Fruit fly (Drosophila melanogaster) whole organism, pupa: ENCODE data around the gene Ndc1.

Experiments used
- CG12605 ChIP-seq: fragments of 200-800 bp; sonication (Bioruptor generic); IDR thresholded peaks from 2 replicates; pipeline ENCODE4 v1.3.6; 2022; ENCODE audit warnings: missing biosample characterization, missing genetic modification characterization
- CG13204 ChIP-seq: fragments of 200-800 bp; sonication (Bioruptor generic); optimal IDR thresholded peaks from 2 replicates; lab custom pipeline; 2018; ENCODE audit warnings: missing biosample characterization, mild to moderate bottlenecking, missing genetic modification characterization, moderate library complexity
- CG17806 ChIP-seq: fragments of 200-800 bp; sonication (Bioruptor generic); optimal IDR thresholded peaks from 2 replicates; lab custom pipeline; 2018; ENCODE audit warnings: missing biosample characterization, mild to moderate bottlenecking, missing genetic modification characterization, moderate library complexity
- CG32121 ChIP-seq: fragments of 200-800 bp; sonication (Bioruptor generic); IDR thresholded peaks from 2 replicates; pipeline ENCODE4 v1.3.6; 2022; ENCODE audit warnings: missing biosample characterization, missing genetic modification characterization
- CG34367 ChIP-seq: fragments of 200-800 bp; sonication (Bioruptor generic); optimal IDR thresholded peaks from 2 replicates; lab custom pipeline; 2018; ENCODE audit warnings: missing biosample characterization, mild to moderate bottlenecking, missing genetic modification characterization
- CG4496 ChIP-seq: fragments of 200-800 bp; sonication (Bioruptor generic); IDR thresholded peaks from 3 replicates; pipeline ENCODE4 v1.3.6; 2022; ENCODE audit warnings: missing biosample characterization, missing genetic modification characterization
- CG8159 ChIP-seq: fragments of 200-800 bp; sonication (Bioruptor generic); optimal IDR thresholded peaks from 3 replicates; lab custom pipeline; 2018; ENCODE audit warnings: missing biosample characterization, mild to moderate bottlenecking, missing genetic modification characterization, moderate library complexity
- EcR ChIP-seq: fragments of 200-800 bp; sonication (Bioruptor generic); optimal IDR thresholded peaks from 3 replicates; lab custom pipeline; 2019; ENCODE audit warnings: missing biosample characterization, missing genetic modification characterization, mild to moderate bottlenecking, moderate library complexity, missing genetic modification reagents
- Snoo ChIP-seq: fragments of 200-800 bp; sonication (Bioruptor generic); optimal IDR thresholded peaks from 3 replicates; lab custom pipeline; 2017; ENCODE audit warnings: missing biosample characterization, mild to moderate bottlenecking, missing genetic modification characterization, inconsistent platforms
- gl ChIP-seq: fragments of 200-800 bp; sonication (Bioruptor generic); optimal IDR thresholded peaks from 2 replicates; lab custom pipeline; 2018; ENCODE audit warnings: missing biosample characterization, mild to moderate bottlenecking, missing genetic modification characterization
- rn ChIP-seq: fragments of 200-800 bp; sonication (Bioruptor generic); IDR thresholded peaks from 2 replicates; pipeline ENCODE4 v1.3.6; 2022; ENCODE audit warnings: missing biosample characterization, missing genetic modification characterization

DNA sequence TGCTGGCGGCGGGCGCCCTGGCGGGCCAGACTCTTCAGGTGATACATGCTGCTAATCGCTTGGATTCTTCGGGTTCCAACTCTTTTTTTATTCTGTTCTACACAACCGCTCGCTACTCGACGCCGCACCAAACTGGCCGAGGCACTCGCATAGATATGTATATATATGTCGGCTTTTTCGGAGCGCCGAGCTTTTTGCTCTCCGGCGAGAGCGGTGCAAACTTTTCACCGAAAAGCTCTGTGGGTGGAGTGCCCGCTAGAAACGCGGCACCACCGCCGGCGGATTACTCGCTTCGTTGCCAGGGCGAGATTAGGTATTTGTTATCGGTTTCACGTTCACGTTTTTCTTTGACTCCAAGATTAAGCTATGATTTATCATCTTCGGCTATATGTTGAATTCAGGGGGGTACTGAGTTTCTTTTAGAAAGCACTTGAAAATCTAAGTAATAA lies 18.8 kb downstream of the Ndc1 start, which contains the start of gene Gdh:
- TF ChIP-seq Snoo (tag; lab: Kevin White, UChicago) (peak; percentile 39), CG32121 (GFP tag; lab: Robert Waterston, UW) (peak; percentile 20; the same call in 1 of the 2 replicates), CG4496 (peak; percentile 72; the same call in 2 of the 3 replicates), CG8159 (tag; lab: Kevin White, UChicago) (no peak), rn (no peak), CG12605 (GFP tag; lab: Robert Waterston, UW) (peak; percentile 57; the same call in 1 of the 2 replicates), CG17806 (no peak), CG13204 (GFP tag; lab: Kevin White, UChicago) (peak; percentile 34), gl (no peak), EcR (peak; percentile 23), CG34367 (tag; lab: Kevin White, UChicago) (no peak)
